Worm (Caenorhabditis elegans): ENCODE data around the gene mgl-3.

Gene mgl-3

DNA sequence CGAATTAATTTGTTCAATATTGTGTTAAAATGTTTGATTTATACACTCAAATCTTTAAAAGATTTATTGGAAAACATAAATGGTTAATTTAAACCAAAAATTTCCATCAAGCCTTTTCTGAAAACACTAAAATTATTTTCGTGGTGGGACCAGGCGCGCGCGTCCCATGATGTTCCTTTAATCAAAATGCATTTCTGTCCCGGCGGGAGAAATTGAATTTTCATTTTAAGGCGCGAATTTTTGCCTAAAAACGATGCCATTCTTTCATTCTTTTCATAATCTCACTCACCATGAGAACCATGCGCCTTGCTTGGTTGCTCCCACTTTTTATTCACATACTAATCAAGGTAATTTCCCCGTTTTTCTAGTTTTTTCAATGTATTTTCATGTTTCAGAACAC, 30.9 kb downstream of the mgl-3 start, which contains the start of gene rme-2 (continued):
- TF ChIP-seq lir-1 (GFP tag; conservative IDR thresholded peaks at IDR 0.05) (peak; percentile 75), F55B11.4 (tag; optimal IDR thresholded peaks at IDR 0.05; ENCODE audit: borderline replicate concordance, insufficient read depth) (no peak), hmg-1.2 (GFP tag; IDR thresholded peaks at IDR 0.05) (peak; percentile 62), hsf-1 (GFP tag; IDR thresholded peaks at IDR 0.05) (peak; percentile 83), K11D2.4 (GFP tag; IDR thresholded peaks at IDR 0.05) (no peak), egl-18 (GFP tag; IDR thresholded peaks at IDR 0.05) (no peak), ceh-91 (GFP tag; IDR thresholded peaks at IDR 0.05) (peak; percentile 95), fkh-3 (tag; optimal IDR thresholded peaks at IDR 0.05) (no peak), Y53F4B.3 (GFP tag; IDR thresholded peaks at IDR 0.05) (no peak), let-607 (tag; optimal IDR thresholded peaks at IDR 0.05) (no peak), mcd-1 (GFP tag; IDR thresholded peaks at IDR 0.05) (peak; percentile 65), mxl-1 (tag; optimal IDR thresholded peaks at IDR 0.05) (no peak), Y79H2A.3 (GFP tag; conservative IDR thresholded peaks at IDR 0.05) (no peak), tlf-1 (GFP tag; optimal IDR thresholded peaks at IDR 0.05) (peak; percentile 88), chd-7 (tag; optimal IDR thresholded peaks at IDR 0.05) (no peak), hmg-20 (GFP tag; IDR thresholded peaks at IDR 0.05) (0 out of 2 replicates have a peak, but pooled peaks have one; percentile 6), B0019.2 (GFP tag; conservative IDR thresholded peaks at IDR 0.05) (peak; percentile 77), ztf-18 (tag; optimal IDR thresholded peaks at IDR 0.05) (peak; percentile 45), ztf-22 (GFP tag; optimal IDR thresholded peaks at IDR 0.05) (no peak), aptf-2 (GFP tag; conservative IDR thresholded peaks at IDR 0.05) (no peak), dpff-1 (tag; optimal IDR thresholded peaks at IDR 0.05) (no peak), lin-40 (tag; optimal IDR thresholded peaks at IDR 0.05) (no peak), attf-5 (GFP tag; optimal IDR thresholded peaks at IDR 0.05) (no peak), hlh-12 (tag; optimal IDR thresholded peaks at IDR 0.05) (no peak), pbrm-1 (GFP tag; IDR thresholded peaks at IDR 0.05) (0 out of 2 replicates have a peak, but pooled peaks have one; percentile 12), ztf-25 (GFP tag; IDR thresholded peaks at IDR 0.05) (no peak), bed-2 (GFP tag; IDR thresholded peaks at IDR 0.05) (no peak), egrh-3 (GFP tag; IDR thresholded peaks at IDR 0.05) (no peak), aptf-3 (GFP tag; IDR thresholded peaks at IDR 0.05) (no peak), ztf-6 (GFP tag; IDR thresholded peaks at IDR 0.05) (no peak), ama-1 (optimal IDR thresholded peaks at IDR 0.05) (no peak), ama-1 (GFP tag; optimal IDR thresholded peaks at IDR 0.05) (no peak), bed-1 (GFP tag; IDR thresholded peaks at IDR 0.05) (no peak), snpc-1.3 (tag; optimal IDR thresholded peaks at IDR 0.05; ENCODE audit: insufficient read depth) (peak; percentile 69), nhr-90 (tag; optimal IDR thresholded peaks at IDR 0.05) (no peak), nfya-1 (tag; optimal IDR thresholded peaks at IDR 0.05; ENCODE audit: borderline replicate concordance, insufficient read depth) (no peak), F22D6.2 (tag; optimal IDR thresholded peaks at IDR 0.05) (no peak), nhr-80 (tag; optimal IDR thresholded peaks at IDR 0.05) (no peak), ztf-3 (GFP tag; optimal IDR thresholded peaks at IDR 0.05) (no peak), C17E4.6 (GFP tag; IDR thresholded peaks at IDR 0.05) (peak; percentile 82), mes-4 (tag; optimal IDR thresholded peaks at IDR 0.05) (no peak), him-1 (tag; optimal IDR thresholded peaks at IDR 0.05) (peak; percentile 73), ccch-3 (GFP tag; optimal IDR thresholded peaks at IDR 0.05) (no peak), ekl-4 (GFP tag; IDR thresholded peaks at IDR 0.05) (peak; percentile 71; the same call in 1 of the 2 replicates), ceh-58 (GFP tag; IDR thresholded peaks at IDR 0.05) (no peak), F10E7.11 (tag; optimal IDR thresholded peaks at IDR 0.05) (no peak), Y95B8A.8 (GFP tag; IDR thresholded peaks at IDR 0.05) (peak; percentile 69; the same call in 1 of the 2 replicates), madf-8 (GFP tag; conservative IDR thresholded peaks at IDR 0.05) (peak; percentile 95), snpc-1.1 (tag; optimal IDR thresholded peaks at IDR 0.05; ENCODE audit: insufficient read depth) (peak; percentile 72)
